Worm (Caenorhabditis elegans): Measurements from ENCODE around the gene F35E12.10.
A peak's percentile ranks its signal among the peaks of the same experiment; 100 is the strongest.

The F35E12.10 gene

ce11 chrV:13738374-13738773 is 10.2 kb downstream of the F35E12.10 start, which contains the start of gene irg-5:
irg-5 (minus strand) TSS chrV:13738474.
- no peak for TF ChIP-seq ceh-16 (tag; optimal IDR thresholded peaks at IDR 0.05)
- TF ChIP-seq ztf-1 (GFP tag; conservative IDR thresholded peaks at IDR 0.05), result no peak
- no peak for TF ChIP-seq unc-55 (GFP tag; optimal IDR thresholded peaks at IDR 0.05)
- TF ChIP-seq mbf-1 (tag; optimal IDR thresholded peaks at IDR 0.05), result no peak
- no peak for TF ChIP-seq fos-1 (tag; optimal IDR thresholded peaks at IDR 0.05)
- TF ChIP-seq ZK546.5 (tag; optimal IDR thresholded peaks at IDR 0.05), result no peak
- TF ChIP-seq sma-9 (GFP tag; optimal IDR thresholded peaks at IDR 0.05), result no peak
- TF ChIP-seq sma-9 (tag; optimal IDR thresholded peaks at IDR 0.05), result no peak
- no peak for TF ChIP-seq egl-27 (tag; optimal IDR thresholded peaks at IDR 0.05)
- no peak for TF ChIP-seq lin-11 (tag; optimal IDR thresholded peaks at IDR 0.05)
- TF ChIP-seq Y55F3AM.14 (GFP tag; optimal IDR thresholded peaks at IDR 0.05), result no peak
- no peak for TF ChIP-seq nhr-21 (tag; optimal IDR thresholded peaks at IDR 0.05)
- no peak for TF ChIP-seq lsy-2 (tag; optimal IDR thresholded peaks at IDR 0.05)
- no peak for TF ChIP-seq snpc-4 (tag; optimal IDR thresholded peaks at IDR 0.05)
- no peak for TF ChIP-seq nhr-129 (tag; optimal IDR thresholded peaks at IDR 0.05)
- TF ChIP-seq ama-1 (optimal IDR thresholded peaks at IDR 0.05), result no peak
- no peak for TF ChIP-seq aly-2 (tag; optimal IDR thresholded peaks at IDR 0.05)

- TF ChIP-seq aly-2 (tag; optimal IDR thresholded peaks at IDR 0.05) (no peak), fos-1 (tag; optimal IDR thresholded peaks at IDR 0.05) (peak; percentile 19)
Observed at ce11 chrV:13736147-13736546, 12.4 kb downstream of the F35E12.10 start, which contains the start of gene F35E12.6. F35E12.6 (minus strand) TSS chrV:13736247.

ce11 chrV:13730762-13731161 is 17.8 kb downstream of the F35E12.10 start, which contains the start of gene dct-17:
dct-17 (minus strand) TSS chrV:13730784.
- TF ChIP-seq ztf-4 (tag; optimal IDR thresholded peaks at IDR 0.05) (no peak), gmeb-1 (tag; optimal IDR thresholded peaks at IDR 0.05) (no peak), fos-1 (tag; optimal IDR thresholded peaks at IDR 0.05) (peak; percentile 91), skn-1 (tag; optimal IDR thresholded peaks at IDR 0.05) (peak; percentile 48)

ce11 chrV:13725574-13725973 is 23.0 kb downstream of the F35E12.10 start, which contains the start of gene fbxa-181:
fbxa-181 (plus strand) TSS chrV:13725874.
- no peak for TF ChIP-seq zag-1 (tag; optimal IDR thresholded peaks at IDR 0.05)
- no peak for TF ChIP-seq nhr-21 (tag; optimal IDR thresholded peaks at IDR 0.05)
- no peak for TF ChIP-seq nhr-23 (tag; optimal IDR thresholded peaks at IDR 0.05)
- no peak for TF ChIP-seq lin-39 (tag; optimal IDR thresholded peaks at IDR 0.05)
- TF ChIP-seq peb-1 (tag; optimal IDR thresholded peaks at IDR 0.05), result no peak
- TF ChIP-seq nhr-77 (tag; optimal IDR thresholded peaks at IDR 0.05), result no peak

ce11 chrV:13724781-13725180 is 23.8 kb downstream of the F35E12.10 start, which contains the start of gene F35E12.2:
F35E12.2 (minus strand) TSS chrV:13724881.
- no peak for TF ChIP-seq snpc-4 (tag; optimal IDR thresholded peaks at IDR 0.05)
- no peak for TF ChIP-seq nhr-237 (tag; optimal IDR thresholded peaks at IDR 0.05)
- TF ChIP-seq ama-1 (optimal IDR thresholded peaks at IDR 0.05), result no peak
- no peak for TF ChIP-seq ztf-1 (GFP tag; conservative IDR thresholded peaks at IDR 0.05)

- TF ChIP-seq peb-1 (tag; optimal IDR thresholded peaks at IDR 0.05) (no peak), fos-1 (tag; optimal IDR thresholded peaks at IDR 0.05) (peak; percentile 88), ZK546.5 (tag; optimal IDR thresholded peaks at IDR 0.05) (no peak), nhr-23 (tag; optimal IDR thresholded peaks at IDR 0.05) (no peak), sma-9 (GFP tag; optimal IDR thresholded peaks at IDR 0.05) (peak; percentile 56), sma-9 (tag; optimal IDR thresholded peaks at IDR 0.05) (no peak), gmeb-1 (tag; optimal IDR thresholded peaks at IDR 0.05) (peak; percentile 34), ztf-4 (tag; optimal IDR thresholded peaks at IDR 0.05) (no peak), unc-39 (tag; optimal IDR thresholded peaks at IDR 0.05) (no peak)
Observed at ce11 chrV:13716531-13716930, 32.0 kb downstream of the F35E12.10 start, which contains the start of gene T01D3.6. T01D3.6 (plus strand) TSS chrV:13716824.

- TF ChIP-seq lin-39 (tag; optimal IDR thresholded peaks at IDR 0.05) (no peak), ztf-11 (tag; optimal IDR thresholded peaks at IDR 0.05) (no peak), R02D3.7 (tag; optimal IDR thresholded peaks at IDR 0.05) (no peak), nhr-12 (tag; optimal IDR thresholded peaks at IDR 0.05) (no peak), sma-3 (GFP tag; optimal IDR thresholded peaks at IDR 0.05) (peak; percentile 94), nhr-10 (tag; optimal IDR thresholded peaks at IDR 0.05) (no peak), ZK546.5 (tag; optimal IDR thresholded peaks at IDR 0.05) (no peak), ceh-16 (tag; optimal IDR thresholded peaks at IDR 0.05) (no peak), mdl-1 (tag; optimal IDR thresholded peaks at IDR 0.05) (no peak), gmeb-1 (tag; optimal IDR thresholded peaks at IDR 0.05) (peak; percentile 73), mbf-1 (tag; optimal IDR thresholded peaks at IDR 0.05) (no peak), sem-4 (tag; optimal IDR thresholded peaks at IDR 0.05) (peak; percentile 53), ceh-82 (tag; optimal IDR thresholded peaks at IDR 0.05) (peak; percentile 41), nhr-237 (tag; optimal IDR thresholded peaks at IDR 0.05) (no peak), egl-27 (tag; optimal IDR thresholded peaks at IDR 0.05) (peak; percentile 65), crh-2 (tag; optimal IDR thresholded peaks at IDR 0.05) (peak; percentile 89), elt-3 (tag; optimal IDR thresholded peaks at IDR 0.05) (no peak), snpc-4 (tag; optimal IDR thresholded peaks at IDR 0.05) (peak; percentile 10), ztf-4 (tag; optimal IDR thresholded peaks at IDR 0.05) (no peak), fos-1 (tag; optimal IDR thresholded peaks at IDR 0.05) (peak; percentile 70), alr-1 (tag; optimal IDR thresholded peaks at IDR 0.05) (no peak), unc-62 (GFP tag; optimal IDR thresholded peaks at IDR 0.05) (no peak), nhr-11 (tag; optimal IDR thresholded peaks at IDR 0.05) (no peak), peb-1 (tag; optimal IDR thresholded peaks at IDR 0.05) (no peak)
Observed at ce11 chrV:13715223-13715686, 33.3 kb downstream of the F35E12.10 start, which contains the start of gene zipt-9. zipt-9 (minus strand) TSS chrV:13715273.
